Fruit fly (Drosophila melanogaster) whole organism, embryonic: ENCODE measurements around the gene CG4267.

Experiments used
- CG11247 ChIP-seq: fragments of 200-800 bp; sonication (Bioruptor generic); IDR thresholded peaks from 2 replicates; pipeline ENCODE4 v1.3.6; 2022; ENCODE audit warnings: missing biosample characterization, missing genetic modification characterization
- CG11504 ChIP-seq: fragments of 200-800 bp; sonication (Bioruptor generic); optimal IDR thresholded peaks from 3 replicates; lab custom pipeline; 2019; ENCODE audit warnings: missing biosample characterization, mild to moderate bottlenecking, missing genetic modification characterization, moderate library complexity
- CG14441 ChIP-seq: fragments of 200-800 bp; sonication (Bioruptor generic); IDR thresholded peaks from 2 replicates; pipeline ENCODE4 v1.3.6; 2022; ENCODE audit warnings: missing biosample characterization, missing genetic modification characterization
- CG18011 ChIP-seq: fragments of 200-800 bp; sonication (Bioruptor generic); optimal IDR thresholded peaks from 2 replicates; lab custom pipeline; 2017; ENCODE audit warnings: missing biosample characterization, missing genetic modification characterization, mild to moderate bottlenecking, moderate library complexity, missing genotype
- CG2129 ChIP-seq: fragments of 200-800 bp; sonication (Bioruptor generic); IDR thresholded peaks from 2 replicates; pipeline ENCODE4 v1.3.6; 2022; ENCODE audit warnings: missing biosample characterization, missing genetic modification characterization; ENCODE audit not compliant: partially characterized antibody
- CG30020 ChIP-seq: fragments of 200-800 bp; optimal IDR thresholded peaks from 2 replicates; lab custom pipeline; 2019; ENCODE audit warnings: missing biosample characterization, mild to moderate bottlenecking, missing genetic modification characterization, moderate library complexity
- CG3726 ChIP-seq: fragments of 200-800 bp; sonication (Bioruptor generic); IDR thresholded peaks from 3 replicates; pipeline ENCODE4, ENCODE4 v1.3.6; 2022; ENCODE audit warnings: missing biosample characterization, missing genetic modification characterization
- CG42726 ChIP-seq: fragments of 200-800 bp; sonication (Bioruptor generic); IDR thresholded peaks from 2 replicates; pipeline ENCODE4 v1.3.6; 2022; ENCODE audit warnings: missing biosample characterization, missing genetic modification characterization; ENCODE audit not compliant: partially characterized antibody
- CG4854 ChIP-seq: fragments of 200-800 bp; sonication (Bioruptor generic); optimal IDR thresholded peaks from 2 replicates; lab custom pipeline; 2016; ENCODE audit warnings: missing biosample characterization, missing genetic modification characterization, inconsistent platforms
- CG5245 ChIP-seq: fragments of 200-800 bp; sonication (Bioruptor generic); optimal IDR thresholded peaks from 3 replicates; lab custom pipeline; 2016; ENCODE audit warnings: missing biosample characterization, missing genetic modification characterization
- CG6683 ChIP-seq: fragments of 200-800 bp; sonication (Bioruptor generic); optimal IDR thresholded peaks from 2 replicates; lab custom pipeline; 2017; ENCODE audit warnings: missing biosample characterization, mild to moderate bottlenecking, missing genetic modification characterization, missing genetic modification reagents
- CG7928 ChIP-seq: fragments of 200-800 bp; sonication (Bioruptor generic); optimal IDR thresholded peaks from 2 replicates; lab custom pipeline; 2017; ENCODE audit warnings: missing biosample characterization, mild to moderate bottlenecking, missing genetic modification characterization
- CG8388 ChIP-seq: fragments of 200-800 bp; sonication (Bioruptor generic); optimal IDR thresholded peaks from 2 replicates; lab custom pipeline; 2019; ENCODE audit warnings: missing biosample characterization, mild to moderate bottlenecking, missing genetic modification characterization, moderate library complexity
- CG9609 ChIP-seq: fragments of 200-800 bp; sonication (Bioruptor generic); optimal IDR thresholded peaks from 3 replicates; lab custom pipeline; 2016; ENCODE audit warnings: missing biosample characterization, missing genetic modification characterization
- CG9817 ChIP-seq: fragments of 200-800 bp; sonication (Bioruptor generic); optimal IDR thresholded peaks from 2 replicates; lab custom pipeline; 2018; ENCODE audit warnings: missing biosample characterization, mild to moderate bottlenecking, missing genetic modification characterization, moderate library complexity
- CHES-1-like ChIP-seq: fragments of 200-800 bp; sonication (Bioruptor generic); optimal IDR thresholded peaks from 2 replicates; lab custom pipeline; 2016; ENCODE audit warnings: missing biosample characterization, missing genetic modification characterization
- Dbx ChIP-seq: fragments of 200-800 bp; sonication (Bioruptor generic); IDR thresholded peaks from 3 replicates; pipeline ENCODE4 v1.3.6; 2022; ENCODE audit warnings: missing biosample characterization, missing genetic modification characterization
- Dip2 ChIP-seq: fragments of 200-800 bp; sonication (Bioruptor generic); IDR thresholded peaks from 2 replicates; pipeline ENCODE4 v1.3.6; 2022; ENCODE audit warnings: missing biosample characterization, missing genetic modification characterization
- Dll ChIP-seq: fragments of 200-800 bp; sonication (Bioruptor generic); IDR thresholded peaks from 4 replicates; pipeline ENCODE4 v1.3.6; 2022; ENCODE audit warnings: missing biosample characterization, missing genetic modification characterization; ENCODE audit not compliant: partially characterized antibody
- Drgx ChIP-seq: fragments of 200-800 bp; sonication (Bioruptor generic); IDR thresholded peaks from 2 replicates; pipeline ENCODE4 v1.3.6; 2022; ENCODE audit warnings: missing biosample characterization, missing genetic modification characterization
- E2f2 ChIP-seq: fragments of 200-800 bp; sonication (Bioruptor generic); IDR thresholded peaks from 2 replicates; pipeline ENCODE4 v1.3.6; 2022; ENCODE audit warnings: missing biosample characterization, missing genetic modification characterization
- Eip74EF ChIP-seq, 2 experiments: fragments of 200-800 bp in 1 of 2; fragments of >200 bp in 1 of 2; sonication (Bioruptor generic) in 1 of 2; optimal IDR thresholded peaks; 2 replicates each; lab custom pipeline; 2017 to 2019; ENCODE audit warnings: missing biosample characterization in 2 of 2, missing genetic modification characterization in 2 of 2, mild to moderate bottlenecking in 1 of 2, moderate library complexity in 1 of 2
- Ets97D ChIP-seq: fragments of 200-800 bp; sonication (Bioruptor generic); optimal IDR thresholded peaks from 3 replicates; lab custom pipeline; 2016; ENCODE audit warnings: missing biosample characterization, missing genetic modification characterization
- HLH4C ChIP-seq: fragments of 200-800 bp; sonication (Bioruptor generic); IDR thresholded peaks from 3 replicates; pipeline ENCODE4 v1.3.6; 2022; ENCODE audit warnings: missing biosample characterization, missing genetic modification characterization; ENCODE audit not compliant: partially characterized antibody
- Lhr ChIP-seq: fragments of 200-800 bp; sonication (Bioruptor generic); optimal IDR thresholded peaks from 3 replicates; lab custom pipeline; 2017; ENCODE audit warnings: mild to moderate bottlenecking, missing biosample characterization, missing genetic modification reagents, missing genetic modification characterization
- MBD-R2 ChIP-seq: fragments of 200-800 bp; sonication (Bioruptor generic); IDR thresholded peaks from 2 replicates; pipeline ENCODE4 v1.3.6; 2022; ENCODE audit warnings: missing biosample characterization, missing genetic modification characterization
- Oaz ChIP-seq: fragments of 200-800 bp; sonication (Bioruptor generic); IDR thresholded peaks from 2 replicates; pipeline ENCODE4 v1.3.6; 2022; ENCODE audit warnings: missing biosample characterization, missing genetic modification characterization
- PHDP ChIP-seq: fragments of 200-800 bp; sonication (Bioruptor generic); optimal IDR thresholded peaks from 3 replicates; lab custom pipeline; 2018; ENCODE audit warnings: missing biosample characterization, mild to moderate bottlenecking, missing genetic modification characterization, moderate library complexity
- Sox102F ChIP-seq: fragments of 200-800 bp; sonication (Bioruptor generic); optimal IDR thresholded peaks from 2 replicates; lab custom pipeline; 2018; ENCODE audit warnings: missing biosample characterization, mild to moderate bottlenecking, missing genetic modification characterization, moderate library complexity
- Tbp ChIP-seq: fragments of >200 bp; optimal IDR thresholded peaks from 2 replicates; lab custom pipeline; 2018; ENCODE audit warnings: missing biosample characterization, missing genetic modification characterization
- Xrp1 ChIP-seq: fragments of 200-800 bp; sonication (Bioruptor generic); IDR thresholded peaks from 2 replicates; pipeline ENCODE4 v1.3.6; 2022; ENCODE audit warnings: missing biosample characterization, missing genetic modification characterization
- abd-A ChIP-seq: fragments of 200-800 bp; sonication (Bioruptor generic); optimal IDR thresholded peaks from 3 replicates; lab custom pipeline; 2019; ENCODE audit warnings: missing biosample characterization, mild to moderate bottlenecking, missing genetic modification characterization, moderate library complexity
- ash1 ChIP-seq: fragments of 200-800 bp; sonication (Bioruptor generic); optimal IDR thresholded peaks from 2 replicates; lab custom pipeline; 2018; ENCODE audit warnings: missing biosample characterization, mild to moderate bottlenecking, missing genetic modification characterization
- bcd ChIP-seq: fragments of 200-800 bp; sonication (Bioruptor generic); optimal IDR thresholded peaks from 2 replicates; lab custom pipeline; 2017; ENCODE audit warnings: missing biosample characterization, mild to moderate bottlenecking, missing genetic modification characterization
- btn ChIP-seq: fragments of 200-800 bp; sonication (Bioruptor generic); optimal IDR thresholded peaks from 2 replicates; lab custom pipeline; 2016; ENCODE audit warnings: missing biosample characterization, missing genetic modification characterization
- caup ChIP-seq: fragments of 200-800 bp; sonication (Bioruptor generic); optimal IDR thresholded peaks from 3 replicates; lab custom pipeline; 2017; ENCODE audit warnings: missing biosample characterization, mild to moderate bottlenecking, missing genetic modification characterization, moderate library complexity; ENCODE audit not compliant: severe bottlenecking
- dpn ChIP-seq, 2 experiments: fragments of 200-800 bp; sonication (Bioruptor generic); optimal IDR thresholded peaks; 3 replicates each; lab custom pipeline; 2016; ENCODE audit warnings: missing biosample characterization in 2 of 2, missing genetic modification characterization in 2 of 2
- ems ChIP-seq: fragments of 200-800 bp; sonication (Bioruptor generic); optimal IDR thresholded peaks from 3 replicates; lab custom pipeline; 2016; ENCODE audit warnings: missing biosample characterization, missing genetic modification characterization
- gt ChIP-seq: fragments of 200-800 bp; sonication (Bioruptor generic); IDR thresholded peaks from 2 replicates; pipeline ENCODE4 v1.3.6; 2022; ENCODE audit warnings: missing biosample characterization, missing genetic modification characterization
- lilli ChIP-seq: fragments of 200-800 bp; sonication (Bioruptor generic); optimal IDR thresholded peaks from 3 replicates; lab custom pipeline; 2016; ENCODE audit warnings: missing biosample characterization, missing genetic modification characterization
- mld ChIP-seq: fragments of 200-800 bp; sonication (Bioruptor generic); IDR thresholded peaks from 3 replicates; pipeline ENCODE4 v1.3.6; 2022; ENCODE audit warnings: missing biosample characterization, missing genetic modification characterization; ENCODE audit not compliant: partially characterized antibody
- nmo ChIP-seq: fragments of 200-800 bp; sonication (Bioruptor generic); optimal IDR thresholded peaks from 2 replicates; lab custom pipeline; 2018; ENCODE audit warnings: missing biosample characterization, mild to moderate bottlenecking, missing genetic modification characterization, moderate library complexity
- pan ChIP-seq, 4 experiments: fragments of >200 bp in 3 of 4; fragments of 200-800 bp in 1 of 4; sonication (Bioruptor generic) in 1 of 4; optimal IDR thresholded peaks in 3 of 4; IDR thresholded peaks in 1 of 4; 2 replicates each; pipeline versions ENCODE4 v1.3.6 to Lab custom; 2017 to 2022; ENCODE audit warnings: missing biosample characterization in 2 of 4, missing genetic modification characterization in 2 of 4, mixed read lengths in 1 of 4
- pb ChIP-seq: fragments of 200-800 bp; sonication (Bioruptor generic); optimal IDR thresholded peaks from 3 replicates; lab custom pipeline; 2016; ENCODE audit warnings: missing biosample characterization, missing genetic modification characterization
- rib ChIP-seq: fragments of 200-800 bp; sonication (Bioruptor generic); IDR thresholded peaks from 2 replicates; pipeline ENCODE4 v1.3.6; 2022; ENCODE audit warnings: missing biosample characterization, missing genetic modification characterization
- seq ChIP-seq: fragments of 200-800 bp; sonication (Bioruptor generic); IDR thresholded peaks from 2 replicates; pipeline ENCODE4 v1.3.6; 2022; ENCODE audit warnings: missing biosample characterization, missing genetic modification characterization
- stc ChIP-seq: fragments of 200-800 bp; sonication (Bioruptor generic); IDR thresholded peaks from 2 replicates; pipeline ENCODE4 v1.3.6; 2022; ENCODE audit warnings: missing biosample characterization, missing genetic modification characterization
- trh ChIP-seq: fragments of 200-800 bp; sonication (Bioruptor generic); optimal IDR thresholded peaks from 2 replicates; lab custom pipeline; 2016; ENCODE audit warnings: missing biosample characterization, missing genetic modification characterization

Gene CG4267

dm6 chr2L:2196590-2197474 lies 45.3 kb upstream of the CG4267 start (continued):
- peak in 1 of 2 experiments; percentile 28 for TF ChIP-seq dpn (GFP tag; optimal IDR thresholded peaks at IDR 0.05; lab: Kevin White, UChicago)
- no peak for TF ChIP-seq CG9609 (GFP tag; lab: Kevin White, UChicago)
- TF ChIP-seq CG2129 (GFP tag; lab: Robert Waterston, UW), result no peak
- TF ChIP-seq Eip74EF (GFP tag; optimal IDR thresholded peaks at IDR 0.05; lab: Kevin White, UChicago), result peak in 1 of 2 experiments; percentile 94
- TF ChIP-seq btn, result no peak
- no peak for TF ChIP-seq Dll (GFP tag; lab: Robert Waterston, UW)
- peak; percentile 100 for TF ChIP-seq Lhr (GFP tag; lab: Kevin White, UChicago)
- TF ChIP-seq CG9817, result peak; percentile 20
- no peak for TF ChIP-seq CG14441 (GFP tag; lab: Robert Waterston, UW)
- TF ChIP-seq CG7928 (GFP tag; lab: Kevin White, UChicago), result peak; percentile 4
- no peak for TF ChIP-seq CG42726 (GFP tag; lab: Robert Waterston, UW)
- TF ChIP-seq ash1 (GFP tag; lab: Kevin White, UChicago), result peak; percentile 5
- no peak for TF ChIP-seq seq (GFP tag; lab: Robert Waterston, UW)
- TF ChIP-seq Dbx (GFP tag; lab: Robert Waterston, UW), result no peak
- no peak for TF ChIP-seq CG3726 (GFP tag; lab: Robert Waterston, UW)
- TF ChIP-seq Sox102F, result peak; percentile 40
- peak; percentile 63 for TF ChIP-seq nmo (GFP tag; lab: Kevin White, UChicago)
- no peak for TF ChIP-seq Tbp (GFP tag; lab: Kevin White, UChicago)
- TF ChIP-seq HLH4C (GFP tag; lab: Robert Waterston, UW), result no peak
- TF ChIP-seq Drgx (GFP tag; lab: Robert Waterston, UW), result no peak
- no peak for TF ChIP-seq Xrp1
- TF ChIP-seq E2f2, result no peak
- peak; percentile 69 for TF ChIP-seq CG11504 (tag; lab: Kevin White, UChicago)
- TF ChIP-seq bcd (GFP tag; lab: Kevin White, UChicago), result no peak
- no peak for TF ChIP-seq pan (optimal IDR thresholded peaks at IDR 0.05; lab: Kevin White, UChicago)
- no peak for TF ChIP-seq pan (GFP tag; optimal IDR thresholded peaks at IDR 0.05 in 1 of 2, IDR thresholded peaks at IDR 0.05 in 1 of 2)
- no peak for TF ChIP-seq Ets97D
- TF ChIP-seq CG4854 (GFP tag; lab: Kevin White, UChicago), result no peak
- peak; percentile 51 for TF ChIP-seq PHDP
- TF ChIP-seq Dip2 (GFP tag; lab: Robert Waterston, UW), result no peak
- TF ChIP-seq stc (GFP tag; lab: Robert Waterston, UW), result no peak
- TF ChIP-seq gt (GFP tag; lab: Robert Waterston, UW), result no peak
- no peak for TF ChIP-seq CG18011 (GFP tag; lab: Kevin White, UChicago)
- TF ChIP-seq CHES-1-like (GFP tag; lab: Kevin White, UChicago), result peak; percentile 3
- peak; percentile 53 for TF ChIP-seq pb (GFP tag; lab: Kevin White, UChicago)
- TF ChIP-seq CG11247 (GFP tag; lab: Robert Waterston, UW), result no peak
- TF ChIP-seq CG6683, result peak; percentile 59
- TF ChIP-seq Oaz (GFP tag; lab: Robert Waterston, UW), result no peak
- no peak for TF ChIP-seq rib
- TF ChIP-seq CG30020, result no peak
- no peak for TF ChIP-seq MBD-R2 (GFP tag; lab: Robert Waterston, UW)
- TF ChIP-seq CG8388 (GFP tag; lab: Kevin White, UChicago), result no peak
- TF ChIP-seq abd-A (tag; lab: Kevin White, UChicago), result peak; percentile 98
- no peak for TF ChIP-seq ems (GFP tag; lab: Kevin White, UChicago)
- TF ChIP-seq mld, result no peak
- TF ChIP-seq trh (GFP tag; lab: Kevin White, UChicago), result no peak
- TF ChIP-seq CG5245 (GFP tag; lab: Kevin White, UChicago), result peak; percentile 18
- peak; percentile 59 for TF ChIP-seq lilli (GFP tag; lab: Kevin White, UChicago)
- TF ChIP-seq caup, result peak; percentile 46
